Worm (Caenorhabditis elegans): ENCODE measurements around the gene lin-54.

The lin-54 gene

DNA sequence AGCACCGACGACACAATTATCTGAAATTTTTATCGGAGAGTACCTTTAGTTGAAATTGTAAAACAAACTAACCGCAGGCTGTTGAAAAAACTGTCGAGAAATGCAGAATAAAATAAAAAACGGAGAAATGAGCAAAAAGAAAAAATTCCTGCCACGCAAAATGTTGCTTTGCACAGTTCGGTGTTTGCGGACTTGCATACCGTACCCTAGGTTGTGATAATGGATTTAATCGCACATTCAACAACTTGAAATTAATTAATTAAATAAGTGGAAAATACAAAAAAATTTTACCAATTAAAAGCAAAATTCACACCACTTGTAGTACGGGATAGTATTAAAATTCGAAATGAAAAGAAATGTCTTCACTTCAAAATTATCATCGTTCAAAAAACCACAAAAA, 9.5 kb upstream of the lin-54 start:
- TF ChIP-seq F13C5.2 (tag; optimal IDR thresholded peaks at IDR 0.05): peak; percentile 43
- TF ChIP-seq ceh-36 (tag; optimal IDR thresholded peaks at IDR 0.05): no peak

DNA sequence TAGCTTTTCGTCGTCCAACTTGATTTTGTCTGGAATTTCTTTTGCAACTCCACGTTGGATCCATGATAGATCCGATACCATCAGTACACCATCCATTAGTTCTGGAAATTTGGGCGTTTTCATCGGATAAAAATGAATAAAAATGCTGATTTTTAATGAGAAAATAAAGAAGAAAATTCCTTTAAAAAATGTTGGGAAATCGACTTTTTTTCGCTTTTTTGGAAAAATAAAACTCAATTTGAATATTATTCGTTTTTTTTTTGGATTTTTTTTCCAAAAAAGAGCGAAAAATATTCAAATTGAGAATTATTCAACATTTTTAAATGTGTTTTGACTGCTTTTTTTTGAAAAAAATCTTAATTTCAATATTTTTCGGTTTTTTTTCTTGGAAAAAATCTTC, 4.4 kb upstream of the lin-54 start, which contains the start of gene pwp-1:
Gene pwp-1, minus strand, starts transcription at position 101 of the 400 bp plus-strand sequence.
- TF ChIP-seq sea-1 (GFP tag; conservative IDR thresholded peaks at IDR 0.05): no peak
- no peak for TF ChIP-seq pes-1 (GFP tag; IDR thresholded peaks at IDR 0.05)
- no peak for TF ChIP-seq hnd-1 (tag; optimal IDR thresholded peaks at IDR 0.05)
- no peak for TF ChIP-seq tra-4 (tag; optimal IDR thresholded peaks at IDR 0.05)
- TF ChIP-seq ceh-13 (GFP tag; optimal IDR thresholded peaks at IDR 0.05): no peak
- no peak for TF ChIP-seq hmbx-1 (tag; optimal IDR thresholded peaks at IDR 0.05)

DNA sequence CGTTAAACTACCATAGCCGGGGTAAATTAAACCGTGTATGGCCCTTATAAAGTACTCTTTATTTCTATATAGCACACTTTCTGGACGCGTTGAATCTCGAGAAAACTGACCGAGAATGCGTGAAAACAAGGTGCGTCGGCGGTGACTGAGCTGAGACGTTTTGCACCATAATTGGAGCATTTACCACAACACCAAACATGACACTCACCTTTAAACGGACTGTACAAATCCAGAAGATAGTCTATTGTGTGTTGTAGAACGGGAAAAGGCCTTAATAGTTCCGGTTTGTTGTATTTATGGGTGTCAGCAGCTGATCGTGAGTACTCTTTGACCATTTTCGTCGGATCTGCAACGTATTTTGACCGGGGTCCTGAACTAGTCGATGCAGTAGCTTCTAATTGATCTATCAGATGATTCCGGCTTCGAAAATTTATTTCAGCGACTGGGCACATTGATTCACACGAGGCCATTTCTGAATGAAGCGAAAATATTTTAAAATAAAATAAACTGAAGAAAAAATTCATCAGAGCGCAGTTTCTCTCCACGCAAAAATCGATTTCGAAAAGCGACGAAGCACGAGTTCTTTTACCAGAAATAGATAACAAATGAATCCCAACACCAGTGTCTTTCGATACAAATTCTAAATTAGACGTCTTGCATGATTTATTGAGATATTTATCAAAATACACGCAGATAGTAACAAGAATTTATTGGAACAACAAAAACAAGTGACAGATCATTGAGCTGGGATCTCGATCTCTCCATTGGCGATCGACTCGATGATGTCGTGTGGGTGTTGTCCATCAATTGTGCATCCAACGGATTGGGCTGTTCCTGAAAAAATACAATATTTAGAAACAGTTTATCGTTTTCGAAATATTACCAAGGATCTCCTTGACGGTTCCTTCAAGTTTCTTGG, 1.6 kb upstream of the lin-54 start, which contains the start of gene tag-115:
Gene tag-115, minus strand, starts transcription at position 472 of the 919 bp plus-strand sequence.
- TF ChIP-seq tbx-37 (GFP tag; conservative IDR thresholded peaks at IDR 0.05) (no peak), ceh-36 (tag; optimal IDR thresholded peaks at IDR 0.05) (no peak), hmbx-1 (tag; optimal IDR thresholded peaks at IDR 0.05) (no peak), ets-7 (tag; optimal IDR thresholded peaks at IDR 0.05) (no peak), ama-1 (optimal IDR thresholded peaks at IDR 0.05) (no peak), scrt-1 (GFP tag; IDR thresholded peaks at IDR 0.05) (no peak), tra-4 (tag; optimal IDR thresholded peaks at IDR 0.05) (no peak), aly-1 (tag; optimal IDR thresholded peaks at IDR 0.05) (no peak), tbx-11 (GFP tag; IDR thresholded peaks at IDR 0.05) (no peak), sea-1 (GFP tag; conservative IDR thresholded peaks at IDR 0.05) (no peak), ceh-13 (GFP tag; optimal IDR thresholded peaks at IDR 0.05) (no peak), flt-1 (GFP tag; IDR thresholded peaks at IDR 0.05) (no peak), B0310.2 (tag; optimal IDR thresholded peaks at IDR 0.05) (no peak)

DNA sequence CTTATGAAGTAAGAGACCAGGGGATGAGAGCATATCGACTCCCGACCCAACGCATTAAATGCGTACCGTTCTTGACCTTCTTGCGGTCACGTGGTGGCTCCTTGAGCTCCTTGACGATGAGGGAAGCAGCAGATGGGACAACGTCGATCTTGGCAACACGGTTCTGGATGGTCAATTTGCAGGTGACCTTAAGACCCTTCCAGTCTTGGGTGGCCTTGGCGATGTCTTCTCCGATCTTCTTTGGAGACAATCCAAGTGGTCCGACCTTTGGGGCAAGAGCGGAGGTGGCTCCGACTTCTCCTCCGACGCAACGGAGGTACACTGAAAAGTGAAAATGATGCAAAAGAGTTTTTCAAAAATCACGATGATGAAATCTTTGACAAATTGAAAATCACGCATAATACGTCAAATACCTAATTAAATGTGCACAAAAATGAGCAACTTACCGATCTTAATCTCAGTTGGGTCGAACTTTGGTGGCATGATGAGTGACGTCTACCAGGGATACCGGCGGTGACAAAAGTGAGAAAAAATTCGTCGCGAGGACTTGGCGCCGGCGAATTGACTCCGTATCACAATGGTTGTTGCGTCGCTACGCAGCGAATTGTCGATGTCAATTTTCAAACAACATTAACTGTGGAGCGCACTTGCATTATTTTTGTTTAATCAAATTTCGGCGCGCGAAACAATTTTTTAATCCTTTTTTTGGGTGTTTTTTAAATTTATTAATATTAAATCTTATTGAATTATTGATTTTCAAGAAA, 584 bp upstream of the lin-54 start, which contains the start of gene rpl-12:
Gene rpl-12, minus strand, starts transcription at position 574 of the 764 bp plus-strand sequence.
- TF ChIP-seq ets-7 (tag; optimal IDR thresholded peaks at IDR 0.05) (no peak), ceh-13 (GFP tag; optimal IDR thresholded peaks at IDR 0.05) (no peak), hmg-4 (GFP tag; optimal IDR thresholded peaks at IDR 0.05) (peak; percentile 72), tbx-37 (GFP tag; conservative IDR thresholded peaks at IDR 0.05) (peak; percentile 27; the same call in 1 of the 2 replicates), aly-1 (tag; optimal IDR thresholded peaks at IDR 0.05) (no peak), ama-1 (optimal IDR thresholded peaks at IDR 0.05) (no peak), B0310.2 (tag; optimal IDR thresholded peaks at IDR 0.05) (no peak), ceh-36 (tag; optimal IDR thresholded peaks at IDR 0.05) (peak; percentile 37), pes-1 (GFP tag; IDR thresholded peaks at IDR 0.05) (peak; percentile 65), F13C5.2 (tag; optimal IDR thresholded peaks at IDR 0.05) (peak; percentile 92), hnd-1 (tag; optimal IDR thresholded peaks at IDR 0.05) (no peak), sea-1 (GFP tag; conservative IDR thresholded peaks at IDR 0.05) (peak; percentile 61; the same call in 1 of the 2 replicates), hmbx-1 (tag; optimal IDR thresholded peaks at IDR 0.05) (no peak), tbx-11 (GFP tag; IDR thresholded peaks at IDR 0.05) (peak; percentile 47; the same call in 1 of the 2 replicates), tra-4 (tag; optimal IDR thresholded peaks at IDR 0.05) (no peak), flt-1 (GFP tag; IDR thresholded peaks at IDR 0.05) (peak; percentile 44; the same call in 1 of the 2 replicates), scrt-1 (GFP tag; IDR thresholded peaks at IDR 0.05) (no peak)

DNA sequence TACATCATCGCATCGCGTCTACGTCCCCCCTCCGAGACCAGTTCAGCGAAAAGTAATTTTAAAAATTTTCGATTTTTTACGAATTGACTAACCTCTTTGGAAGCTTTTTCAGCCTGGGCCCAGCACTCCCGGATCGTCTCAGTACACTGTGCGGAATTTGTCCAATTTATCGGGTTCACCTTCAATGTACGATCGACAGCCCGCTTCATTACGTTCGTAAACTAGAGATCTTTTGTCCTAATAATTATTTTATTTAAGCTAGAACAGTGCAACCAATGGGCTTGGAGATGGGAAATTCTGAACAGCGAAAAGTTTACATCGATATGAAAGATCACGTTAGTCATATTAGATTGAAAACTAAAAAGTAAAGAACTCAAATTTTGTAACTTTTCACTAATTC, 496 bp downstream of the lin-54 start:
- no peak for TF ChIP-seq tra-4 (tag; optimal IDR thresholded peaks at IDR 0.05)
- TF ChIP-seq pes-1 (GFP tag; IDR thresholded peaks at IDR 0.05): no peak
- no peak for TF ChIP-seq scrt-1 (GFP tag; IDR thresholded peaks at IDR 0.05)
- no peak for TF ChIP-seq ceh-36 (tag; optimal IDR thresholded peaks at IDR 0.05)
- TF ChIP-seq hmbx-1 (tag; optimal IDR thresholded peaks at IDR 0.05): no peak
- no peak for TF ChIP-seq tbx-11 (GFP tag; IDR thresholded peaks at IDR 0.05)
- no peak for TF ChIP-seq ets-7 (tag; optimal IDR thresholded peaks at IDR 0.05)
- no peak for TF ChIP-seq flt-1 (GFP tag; IDR thresholded peaks at IDR 0.05)
- TF ChIP-seq B0310.2 (tag; optimal IDR thresholded peaks at IDR 0.05): no peak
- TF ChIP-seq aly-1 (tag; optimal IDR thresholded peaks at IDR 0.05): no peak
- no peak for TF ChIP-seq hnd-1 (tag; optimal IDR thresholded peaks at IDR 0.05)
- no peak for TF ChIP-seq tbx-37 (GFP tag; conservative IDR thresholded peaks at IDR 0.05)
- no peak for TF ChIP-seq F13C5.2 (tag; optimal IDR thresholded peaks at IDR 0.05)
- TF ChIP-seq ama-1 (optimal IDR thresholded peaks at IDR 0.05): no peak
- no peak for TF ChIP-seq hmg-4 (GFP tag; optimal IDR thresholded peaks at IDR 0.05)
- TF ChIP-seq sea-1 (GFP tag; conservative IDR thresholded peaks at IDR 0.05): no peak
- TF ChIP-seq ceh-13 (GFP tag; optimal IDR thresholded peaks at IDR 0.05): no peak

DNA sequence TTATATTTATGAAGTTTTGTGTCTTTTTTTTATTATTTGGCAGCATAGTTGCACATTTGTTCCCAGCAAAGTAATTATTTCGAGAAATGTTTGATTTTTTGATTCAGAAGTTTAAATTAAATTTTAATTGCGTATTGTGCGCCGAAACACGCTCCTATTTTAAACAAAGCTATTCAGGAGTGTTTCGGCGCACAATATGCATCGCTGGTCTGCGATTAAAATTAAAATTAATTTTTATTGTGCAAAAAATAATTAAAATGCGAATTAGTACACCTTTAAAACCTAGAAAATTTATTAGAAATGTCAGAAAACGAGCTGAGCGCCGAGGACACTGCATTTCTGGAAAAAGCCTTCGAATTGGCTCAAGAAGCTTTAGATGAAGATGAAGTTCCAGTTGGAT, 2.5 kb downstream of the lin-54 start, which contains the start of gene JC8.4:
Gene JC8.4, plus strand, starts transcription at position 301 of the 400 bp plus-strand sequence.
- TF ChIP-seq B0310.2 (tag; optimal IDR thresholded peaks at IDR 0.05) (no peak), hmbx-1 (tag; optimal IDR thresholded peaks at IDR 0.05) (no peak), ets-7 (tag; optimal IDR thresholded peaks at IDR 0.05) (no peak), tbx-37 (GFP tag; conservative IDR thresholded peaks at IDR 0.05) (no peak), sea-1 (GFP tag; conservative IDR thresholded peaks at IDR 0.05) (no peak), hmg-4 (GFP tag; optimal IDR thresholded peaks at IDR 0.05) (no peak), ceh-13 (GFP tag; optimal IDR thresholded peaks at IDR 0.05) (no peak), tra-4 (tag; optimal IDR thresholded peaks at IDR 0.05) (no peak), aly-1 (tag; optimal IDR thresholded peaks at IDR 0.05) (no peak), hnd-1 (tag; optimal IDR thresholded peaks at IDR 0.05) (no peak), F13C5.2 (tag; optimal IDR thresholded peaks at IDR 0.05) (no peak), pes-1 (GFP tag; IDR thresholded peaks at IDR 0.05) (no peak), tbx-11 (GFP tag; IDR thresholded peaks at IDR 0.05) (no peak), scrt-1 (GFP tag; IDR thresholded peaks at IDR 0.05) (no peak), flt-1 (GFP tag; IDR thresholded peaks at IDR 0.05) (no peak), ceh-36 (tag; optimal IDR thresholded peaks at IDR 0.05) (no peak), ama-1 (optimal IDR thresholded peaks at IDR 0.05) (no peak)

All from whole organism, early embryonic.